Fruit fly (Drosophila melanogaster) whole organism, embryonic: Measurements from ENCODE around the gene CG3513.

Experiments used
- C15 ChIP-seq: fragments of 200-800 bp; sonication (Bioruptor generic); IDR thresholded peaks from 3 replicates; pipeline ENCODE4 v1.3.6; 2022; ENCODE audit warnings: missing biosample characterization, missing genetic modification characterization
- CG10147 ChIP-seq: fragments of 200-800 bp; sonication (Bioruptor generic); optimal IDR thresholded peaks from 2 replicates; lab custom pipeline; 2019; ENCODE audit warnings: missing biosample characterization, mild to moderate bottlenecking, missing genetic modification characterization, moderate library complexity
- CG12104 ChIP-seq: fragments of 200-800 bp; sonication (Bioruptor generic); optimal IDR thresholded peaks from 3 replicates; lab custom pipeline; 2016; ENCODE audit warnings: missing biosample characterization, missing genetic modification characterization
- CG1233 ChIP-seq: fragments of 200-800 bp; sonication (Bioruptor generic); optimal IDR thresholded peaks from 4 replicates; lab custom pipeline; 2018; ENCODE audit warnings: missing biosample characterization, mild to moderate bottlenecking, missing genetic modification characterization
- CG1529 ChIP-seq: fragments of 200-800 bp; sonication (Bioruptor generic); optimal IDR thresholded peaks from 3 replicates; lab custom pipeline; 2018; ENCODE audit warnings: missing biosample characterization, missing genetic modification characterization
- CG15514 ChIP-seq: fragments of 200-800 bp; sonication (Bioruptor generic); optimal IDR thresholded peaks from 3 replicates; lab custom pipeline; 2017; ENCODE audit warnings: missing biosample characterization, missing genetic modification characterization, mild to moderate bottlenecking, moderate library complexity, missing genetic modification reagents
- CG17912 ChIP-seq: fragments of 200-800 bp; sonication (Bioruptor generic); optimal IDR thresholded peaks from 2 replicates; lab custom pipeline; 2018; ENCODE audit warnings: missing biosample characterization, mild to moderate bottlenecking, missing genetic modification characterization
- CG2678 ChIP-seq: fragments of 200-800 bp; sonication (Bioruptor generic); optimal IDR thresholded peaks from 3 replicates; lab custom pipeline; 2019; ENCODE audit warnings: missing biosample characterization, mild to moderate bottlenecking, missing genetic modification characterization, moderate library complexity
- CG34376 ChIP-seq: fragments of 200-800 bp; sonication (Bioruptor generic); optimal IDR thresholded peaks from 2 replicates; lab custom pipeline; 2018; ENCODE audit warnings: missing biosample characterization, mild to moderate bottlenecking, missing genetic modification characterization
- CG4424 ChIP-seq: fragments of 200-800 bp; sonication (Bioruptor generic); optimal IDR thresholded peaks from 3 replicates; lab custom pipeline; 2016; ENCODE audit warnings: missing biosample characterization, missing genetic modification characterization
- CG5953 ChIP-seq: fragments of 200-800 bp; sonication (Bioruptor generic); IDR thresholded peaks from 2 replicates; pipeline ENCODE4 v1.3.6; 2022; ENCODE audit warnings: missing biosample characterization, missing genetic modification characterization
- CG7357 ChIP-seq: fragments of 200-800 bp; sonication (Bioruptor generic); IDR thresholded peaks from 3 replicates; pipeline ENCODE4 v1.3.6; 2022; ENCODE audit warnings: missing biosample characterization, missing genetic modification characterization
- CG8290 ChIP-seq, 3 experiments: fragments of 200-800 bp; sonication (Bioruptor generic); optimal IDR thresholded peaks; 2 replicates each; lab custom pipeline; 2016 to 2019; ENCODE audit warnings: missing biosample characterization in 3 of 3, missing genetic modification characterization in 3 of 3, mild to moderate bottlenecking in 2 of 3, moderate library complexity in 1 of 3
- CG8944 ChIP-seq: fragments of 200-800 bp; sonication (Bioruptor generic); optimal IDR thresholded peaks from 3 replicates; lab custom pipeline; 2016; ENCODE audit warnings: missing biosample characterization, missing genetic modification characterization
- CG9797 ChIP-seq: fragments of 200-800 bp; sonication (Bioruptor generic); optimal IDR thresholded peaks from 3 replicates; lab custom pipeline; 2018; ENCODE audit warnings: missing biosample characterization, mild to moderate bottlenecking, missing genetic modification characterization
- CG9876 ChIP-seq: fragments of 200-800 bp; sonication (Bioruptor generic); optimal IDR thresholded peaks from 2 replicates; lab custom pipeline; 2016; ENCODE audit warnings: missing biosample characterization, missing genetic modification characterization
- CrebB ChIP-seq: fragments of 200-800 bp; sonication (Bioruptor generic); optimal IDR thresholded peaks from 3 replicates; lab custom pipeline; 2018; ENCODE audit warnings: missing biosample characterization, mild to moderate bottlenecking, missing genetic modification characterization
- D19B ChIP-seq: fragments of 200-800 bp; sonication (Bioruptor generic); optimal IDR thresholded peaks from 2 replicates; lab custom pipeline; 2017; ENCODE audit warnings: missing biosample characterization, mild to moderate bottlenecking, missing genetic modification characterization
- Fer2 ChIP-seq: fragments of 200-800 bp; sonication (Bioruptor generic); optimal IDR thresholded peaks from 2 replicates; lab custom pipeline; 2018; ENCODE audit warnings: missing biosample characterization, mild to moderate bottlenecking, missing genetic modification characterization, moderate library complexity
- HHEX ChIP-seq: fragments of 200-800 bp; sonication (Bioruptor generic); optimal IDR thresholded peaks from 3 replicates; lab custom pipeline; 2017; ENCODE audit warnings: missing biosample characterization, mild to moderate bottlenecking, missing genetic modification characterization, missing genetic modification reagents
- Hey ChIP-seq: fragments of 200-800 bp; sonication (Bioruptor generic); optimal IDR thresholded peaks from 3 replicates; lab custom pipeline; 2018; ENCODE audit warnings: missing biosample characterization, mild to moderate bottlenecking, missing genetic modification characterization
- Oli ChIP-seq: fragments of 200-800 bp; sonication (Bioruptor generic); optimal IDR thresholded peaks from 2 replicates; lab custom pipeline; 2018; ENCODE audit warnings: missing biosample characterization, mild to moderate bottlenecking, missing genetic modification characterization, moderate library complexity
- Optix ChIP-seq: fragments of 200-800 bp; sonication (Bioruptor generic); IDR thresholded peaks from 3 replicates; pipeline ENCODE4 v1.3.6; 2022; ENCODE audit warnings: missing biosample characterization, missing genetic modification characterization
- Side ChIP-seq: fragments of 200-800 bp; sonication (Bioruptor generic); optimal IDR thresholded peaks from 2 replicates; lab custom pipeline; 2016; ENCODE audit warnings: missing biosample characterization, missing genetic modification characterization
- Sry-β ChIP-seq: fragments of 200-800 bp; sonication (Bioruptor generic); optimal IDR thresholded peaks from 2 replicates; lab custom pipeline; 2018; ENCODE audit warnings: missing biosample characterization, mild to moderate bottlenecking, missing genetic modification characterization, moderate library complexity
- Stat92E ChIP-seq, 3 experiments: fragments of >200 bp in 2 of 3; fragments of 200-800 bp in 1 of 3; sonication (Bioruptor generic) in 1 of 3; optimal IDR thresholded peaks; 2 replicates each; lab custom pipeline; 2017 to 2019; ENCODE audit warnings: missing biosample characterization in 3 of 3, missing genetic modification characterization in 3 of 3, mild to moderate bottlenecking in 1 of 3, moderate library complexity in 1 of 3
- ash1 ChIP-seq: fragments of 200-800 bp; sonication (Bioruptor generic); optimal IDR thresholded peaks from 2 replicates; lab custom pipeline; 2018; ENCODE audit warnings: missing biosample characterization, mild to moderate bottlenecking, missing genetic modification characterization
- az2 ChIP-seq: fragments of 200-800 bp; sonication (Bioruptor generic); optimal IDR thresholded peaks from 3 replicates; lab custom pipeline; 2016; ENCODE audit warnings: missing biosample characterization, missing genetic modification characterization
- br ChIP-seq: fragments of >200 bp; optimal IDR thresholded peaks from 2 replicates; lab custom pipeline; 2017
- cas ChIP-seq: fragments of 200-800 bp; sonication (Bioruptor generic); IDR thresholded peaks from 2 replicates; pipeline ENCODE4 v1.3.6; 2022; ENCODE audit warnings: missing biosample characterization, missing genetic modification characterization
- chn ChIP-seq: fragments of 200-800 bp; sonication (Bioruptor generic); optimal IDR thresholded peaks from 2 replicates; lab custom pipeline; 2016; ENCODE audit warnings: missing biosample characterization, missing genetic modification characterization
- corto ChIP-seq: fragments of 200-800 bp; sonication (Bioruptor generic); optimal IDR thresholded peaks from 2 replicates; lab custom pipeline; 2016; ENCODE audit warnings: missing biosample characterization, mild to moderate bottlenecking, missing genetic modification characterization, moderate library complexity
- danr ChIP-seq: fragments of 200-800 bp; sonication (Bioruptor generic); IDR thresholded peaks from 2 replicates; pipeline ENCODE4 v1.3.6; 2022; ENCODE audit warnings: missing biosample characterization, missing genetic modification characterization
- ems ChIP-seq: fragments of 200-800 bp; sonication (Bioruptor generic); optimal IDR thresholded peaks from 3 replicates; lab custom pipeline; 2016; ENCODE audit warnings: missing biosample characterization, missing genetic modification characterization
- fd102C ChIP-seq: fragments of 200-800 bp; sonication (Bioruptor generic); optimal IDR thresholded peaks from 2 replicates; lab custom pipeline; 2018; ENCODE audit warnings: missing biosample characterization, mild to moderate bottlenecking, missing genetic modification characterization, moderate library complexity
- fd96Cb ChIP-seq: fragments of 200-800 bp; sonication (Bioruptor generic); optimal IDR thresholded peaks from 2 replicates; lab custom pipeline; 2018; ENCODE audit warnings: missing biosample characterization, mild to moderate bottlenecking, missing genetic modification characterization, moderate library complexity
- gsb ChIP-seq: fragments of 200-800 bp; sonication (Bioruptor generic); IDR thresholded peaks from 2 replicates; pipeline ENCODE4 v1.3.6; 2022; ENCODE audit warnings: missing biosample characterization, missing genetic modification characterization
- kay ChIP-seq: fragments of 200-800 bp; sonication (Bioruptor generic); optimal IDR thresholded peaks from 2 replicates; lab custom pipeline; 2016; ENCODE audit warnings: missing biosample characterization, missing genetic modification characterization
- lov ChIP-seq, 2 experiments: fragments of 200-800 bp in 1 of 2; fragments of >200 bp in 1 of 2; sonication (Bioruptor generic) in 1 of 2; IDR thresholded peaks in 1 of 2; optimal IDR thresholded peaks in 1 of 2; 2 replicates in 1 of 2; 3 replicates in 1 of 2; pipeline versions ENCODE4 v1.3.6 to Lab custom; 2017 to 2022; ENCODE audit warnings: missing biosample characterization in 1 of 2, missing genetic modification characterization in 1 of 2
- mirr ChIP-seq: fragments of 200-800 bp; sonication (Bioruptor generic); optimal IDR thresholded peaks from 3 replicates; lab custom pipeline; 2018; ENCODE audit warnings: missing biosample characterization, mild to moderate bottlenecking, missing genetic modification characterization
- nerfin-1 ChIP-seq: fragments of 200-800 bp; sonication (Bioruptor generic); optimal IDR thresholded peaks from 3 replicates; lab custom pipeline; 2019; ENCODE audit warnings: missing biosample characterization, mild to moderate bottlenecking, missing genetic modification characterization, moderate library complexity
- nom ChIP-seq: fragments of 200-800 bp; sonication (Bioruptor generic); optimal IDR thresholded peaks from 2 replicates; lab custom pipeline; 2017; ENCODE audit warnings: missing biosample characterization, missing genetic modification characterization, mild to moderate bottlenecking, moderate library complexity, missing genetic modification reagents
- oc ChIP-seq: fragments of 200-800 bp; sonication (Bioruptor generic); optimal IDR thresholded peaks from 2 replicates; lab custom pipeline; 2018; ENCODE audit warnings: missing biosample characterization, mild to moderate bottlenecking, missing genetic modification characterization, moderate library complexity
- psq ChIP-seq: fragments of 200-800 bp; sonication (Bioruptor generic); optimal IDR thresholded peaks from 2 replicates; lab custom pipeline; 2017; ENCODE audit warnings: missing biosample characterization, missing genetic modification characterization
- schlank ChIP-seq: fragments of 200-800 bp; sonication (Bioruptor generic); optimal IDR thresholded peaks from 2 replicates; lab custom pipeline; 2018; ENCODE audit warnings: missing biosample characterization, mild to moderate bottlenecking, missing genetic modification characterization
- sens-2 ChIP-seq: fragments of 200-800 bp; sonication (Bioruptor generic); IDR thresholded peaks from 2 replicates; pipeline ENCODE4 v1.3.6; 2022; ENCODE audit warnings: missing biosample characterization, missing genetic modification characterization
- vnd ChIP-seq: fragments of 200-800 bp; sonication (Bioruptor generic); IDR thresholded peaks from 3 replicates; pipeline ENCODE4 v1.3.6; 2022; ENCODE audit warnings: missing biosample characterization, missing genetic modification characterization; ENCODE audit not compliant: partially characterized antibody
- vvl ChIP-seq: fragments of 200-800 bp; sonication (Bioruptor generic); IDR thresholded peaks from 2 replicates; pipeline ENCODE4 v1.3.6; 2022; ENCODE audit warnings: missing biosample characterization, missing genetic modification characterization

The CG3513 gene

DNA sequence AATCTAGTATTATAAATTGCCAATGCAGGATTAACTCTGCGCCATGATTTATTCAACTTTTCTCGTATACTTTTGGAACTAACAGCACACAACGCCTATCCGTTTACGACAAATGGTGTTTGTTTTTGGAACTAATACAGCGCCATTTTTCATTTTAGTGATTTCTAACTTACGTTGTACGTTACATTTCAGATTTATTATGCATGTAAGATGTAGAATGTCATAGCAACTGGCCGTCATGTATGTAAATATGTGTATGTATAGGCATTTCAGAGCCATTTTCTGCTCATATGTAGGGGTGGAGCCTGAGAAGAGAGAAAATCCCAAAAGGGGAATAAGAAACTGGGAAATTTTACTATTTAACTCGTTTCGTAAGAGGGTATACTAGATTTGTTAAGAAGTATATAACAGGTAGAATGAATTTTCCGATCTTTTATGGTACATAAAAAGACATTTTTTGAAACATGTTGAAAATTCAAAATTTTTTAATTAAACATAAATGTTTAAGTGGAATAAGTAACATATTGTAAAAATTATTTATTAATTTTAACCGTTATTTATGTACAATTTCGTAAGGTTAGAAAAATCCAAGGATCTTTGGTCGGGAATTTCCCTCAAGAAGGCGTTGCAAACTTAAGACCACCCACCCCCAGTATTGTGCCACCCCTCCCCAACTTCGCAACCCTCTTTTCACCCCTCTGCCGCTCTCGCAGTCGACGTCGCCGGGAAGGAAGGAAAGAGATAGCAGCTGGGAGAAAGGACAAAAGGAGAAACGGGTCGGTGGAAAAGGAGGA, 35.4 kb downstream of the CG3513 start (continued):
- TF ChIP-seq CG9876 = peak; percentile 52
- no peak for TF ChIP-seq lov (optimal IDR thresholded peaks at IDR 0.05; lab: Kevin White, UChicago)
- TF ChIP-seq lov (GFP tag; IDR thresholded peaks at IDR 0.05; lab: Robert Waterston, UW) = no peak
- TF ChIP-seq CG34376 (GFP tag; lab: Kevin White, UChicago) = peak; percentile 7
- no peak for TF ChIP-seq corto
- TF ChIP-seq ems (GFP tag; lab: Kevin White, UChicago) = no peak
- peak; percentile 30 for TF ChIP-seq CG10147 (GFP tag; lab: Kevin White, UChicago)
- TF ChIP-seq CG15514 (GFP tag; lab: Kevin White, UChicago) = peak; percentile 38
- TF ChIP-seq Fer2 (tag; lab: Kevin White, UChicago) = no peak
- TF ChIP-seq Oli = no peak
- TF ChIP-seq br (lab: Kevin White, UChicago) = no peak
- TF ChIP-seq Side (GFP tag; lab: Kevin White, UChicago) = peak; percentile 76
- no peak for TF ChIP-seq fd96Cb (tag; lab: Kevin White, UChicago)
- TF ChIP-seq CG7357 = no peak
- no peak for TF ChIP-seq CG8944 (GFP tag; lab: Kevin White, UChicago)
- no peak for TF ChIP-seq psq
- no peak for TF ChIP-seq ash1 (GFP tag; lab: Kevin White, UChicago)
- TF ChIP-seq sens-2 = no peak
- TF ChIP-seq kay (GFP tag; lab: Kevin White, UChicago) = peak; percentile 54
- no peak for TF ChIP-seq gsb (GFP tag; lab: Robert Waterston, UW)
- peak; percentile 68 for TF ChIP-seq vvl (GFP tag; lab: Robert Waterston, UW)
- peak; percentile 61; the same call in 2 of the 3 replicates for TF ChIP-seq Optix (GFP tag; lab: Robert Waterston, UW)
- no peak for TF ChIP-seq cas (GFP tag; lab: Robert Waterston, UW)
- TF ChIP-seq vnd (GFP tag; lab: Robert Waterston, UW) = no peak
- peak; percentile 62 for TF ChIP-seq az2 (GFP tag; lab: Kevin White, UChicago)
- TF ChIP-seq CG1529 (GFP tag; lab: Kevin White, UChicago) = no peak
- no peak for TF ChIP-seq CrebB
- peak; percentile 38 for TF ChIP-seq oc (tag; lab: Kevin White, UChicago)
- peak; percentile 45 for TF ChIP-seq CG17912 (GFP tag; lab: Kevin White, UChicago)
- TF ChIP-seq fd102C (GFP tag; lab: Kevin White, UChicago) = peak; percentile 30
- TF ChIP-seq CG4424 (GFP tag; lab: Kevin White, UChicago) = peak; percentile 66
- TF ChIP-seq CG8290 (GFP tag; optimal IDR thresholded peaks at IDR 0.05; lab: Kevin White, UChicago) = peak; percentile 66
- TF ChIP-seq CG8290 (tag; optimal IDR thresholded peaks at IDR 0.05; lab: Kevin White, UChicago) = peak in 1 of 2 experiments; percentile 87
- TF ChIP-seq danr = no peak
- peak in 1 of 3 experiments; percentile 50 for TF ChIP-seq Stat92E (GFP tag; optimal IDR thresholded peaks at IDR 0.05; lab: Kevin White, UChicago)
- no peak for TF ChIP-seq chn
- TF ChIP-seq Sry-β (GFP tag; lab: Kevin White, UChicago) = no peak
- TF ChIP-seq Hey (tag; lab: Kevin White, UChicago) = no peak
- no peak for TF ChIP-seq schlank (tag; lab: Kevin White, UChicago)
- TF ChIP-seq HHEX (GFP tag; lab: Kevin White, UChicago) = no peak
- TF ChIP-seq CG5953 (GFP tag; lab: Robert Waterston, UW) = no peak
- peak; percentile 56 for TF ChIP-seq mirr (GFP tag; lab: Kevin White, UChicago)
- no peak for TF ChIP-seq D19B (GFP tag; lab: Kevin White, UChicago)
- no peak for TF ChIP-seq CG12104 (GFP tag; lab: Kevin White, UChicago)
- no peak for TF ChIP-seq C15 (GFP tag; lab: Robert Waterston, UW)
- peak; percentile 100 for TF ChIP-seq nerfin-1 (tag; lab: Kevin White, UChicago)
- no peak for TF ChIP-seq CG9797 (GFP tag; lab: Kevin White, UChicago)
- TF ChIP-seq CG1233 = peak; percentile 43
- TF ChIP-seq CG2678 (tag; lab: Kevin White, UChicago) = no peak
- no peak for TF ChIP-seq nom (GFP tag; lab: Kevin White, UChicago)
